Worm (Caenorhabditis elegans): Measurements from ENCODE around the gene sri-18.

DNA sequence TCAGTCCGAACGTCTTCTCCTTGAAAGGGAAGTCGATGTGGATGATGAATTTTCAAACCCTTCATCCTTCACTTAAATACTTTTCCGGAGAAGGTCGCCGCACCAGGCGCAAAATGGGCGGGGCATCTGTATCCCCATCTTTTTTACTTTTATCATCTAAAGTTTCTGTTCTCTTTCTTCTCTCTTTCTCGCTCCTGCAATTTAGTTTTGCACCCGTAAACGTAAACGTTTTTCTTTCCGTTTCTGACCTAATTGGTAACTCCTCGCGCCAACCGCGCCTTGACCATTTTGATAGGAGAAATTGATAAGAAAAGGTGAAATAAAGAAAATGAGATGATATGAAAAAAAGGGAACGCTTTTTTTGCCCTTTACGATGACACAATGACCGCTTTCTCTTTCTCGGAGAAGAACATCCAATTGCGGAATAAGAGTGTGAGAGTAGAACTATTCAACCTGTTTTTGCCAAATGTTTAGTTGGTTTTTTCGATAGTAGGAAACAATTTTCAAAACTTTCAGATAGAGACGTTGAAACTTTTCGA lies 32.5 kb upstream of the sri-18 start, which contains the start of gene col-149:
- TF ChIP-seq nhr-48 (tag; optimal IDR thresholded peaks at IDR 0.05) = no peak
- peak in 1 of 2 experiments; percentile 62 for TF ChIP-seq unc-62 (GFP tag; optimal IDR thresholded peaks at IDR 0.05 in 1 of 2)
- no peak for TF ChIP-seq unc-62 (tag; optimal IDR thresholded peaks at IDR 0.05)

Measured in whole organism, L4 larva.